Fruit fly (Drosophila melanogaster): ENCODE data around the gene Hers.

Gene Hers

DNA sequence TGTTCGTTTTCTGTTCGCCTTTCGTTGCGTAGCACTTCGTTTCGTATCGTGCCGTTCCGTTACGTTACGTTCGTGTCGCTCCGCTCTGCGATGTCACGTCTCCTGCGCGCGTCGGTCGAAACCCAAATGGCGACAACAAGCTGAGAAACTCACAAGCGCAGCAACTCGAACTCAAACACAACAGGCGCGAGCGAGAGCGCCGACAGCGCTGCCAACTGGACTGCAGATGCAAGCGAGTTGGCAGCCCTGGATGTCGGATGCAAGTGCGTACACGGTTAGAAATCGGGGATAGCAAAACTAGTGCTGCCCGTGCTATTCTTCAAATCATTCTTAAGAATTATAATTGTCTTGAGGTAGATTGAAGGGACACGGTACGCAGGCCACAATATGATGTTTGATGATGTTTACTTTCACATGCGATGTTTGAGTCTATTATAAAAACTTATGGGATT is 17.6 kb upstream of the Hers start (continued):
- TF ChIP-seq Dip3 (GFP tag; optimal IDR thresholded peaks at IDR 0.05) (peak; percentile 60), toy (GFP tag; IDR thresholded peaks at IDR 0.05) (no peak), ap (GFP tag; IDR thresholded peaks at IDR 0.05) (peak; percentile 57), Nf-YC (tag; optimal IDR thresholded peaks at IDR 0.05) (peak; percentile 40), CG8924 (tag; optimal IDR thresholded peaks at IDR 0.05) (peak; percentile 60), trh (GFP tag; optimal IDR thresholded peaks at IDR 0.05) (peak; percentile 56), CG12391 (tag; optimal IDR thresholded peaks at IDR 0.05) (peak; percentile 76), lilli (GFP tag; optimal IDR thresholded peaks at IDR 0.05) (peak; percentile 80), unpg (GFP tag; optimal IDR thresholded peaks at IDR 0.05) (peak; percentile 52), nmo (GFP tag; optimal IDR thresholded peaks at IDR 0.05) (peak; percentile 70), gfzf (GFP tag; optimal IDR thresholded peaks at IDR 0.05) (peak; percentile 20), crc (GFP tag; optimal IDR thresholded peaks at IDR 0.05) (peak; percentile 54), fru (optimal IDR thresholded peaks at IDR 0.05) (no peak), Xrp1 (GFP tag; IDR thresholded peaks at IDR 0.05) (peak; percentile 79), Deaf1 (tag; optimal IDR thresholded peaks at IDR 0.05) (peak; percentile 95), CG10543 (GFP tag; optimal IDR thresholded peaks at IDR 0.05) (peak; percentile 57), amos (GFP tag; IDR thresholded peaks at IDR 0.05; ENCODE audit: partially characterized antibody) (peak; percentile 63), wek (GFP tag; optimal IDR thresholded peaks at IDR 0.05) (peak; percentile 29), CG6854 (GFP tag; optimal IDR thresholded peaks at IDR 0.05) (peak; percentile 23), CG15269 (tag; optimal IDR thresholded peaks at IDR 0.05) (peak; percentile 68), CTCF (GFP tag; optimal IDR thresholded peaks at IDR 0.05) (peak; percentile 31), D19A (tag; optimal IDR thresholded peaks at IDR 0.05) (peak; percentile 40), CG11560 (tag; IDR thresholded peaks at IDR 0.05) (no peak), gro (GFP tag; optimal IDR thresholded peaks at IDR 0.05) (peak; percentile 76), zfh1 (GFP tag; IDR thresholded peaks at IDR 0.05) (peak; percentile 83), Asciz (GFP tag; optimal IDR thresholded peaks at IDR 0.05) (no peak), fd64A (GFP tag; optimal IDR thresholded peaks at IDR 0.05) (peak; percentile 20), CG8944 (GFP tag; optimal IDR thresholded peaks at IDR 0.05) (peak; percentile 73), CG11695 (GFP tag; IDR thresholded peaks at IDR 0.05) (peak; percentile 73), PHDP (tag; optimal IDR thresholded peaks at IDR 0.05) (peak; percentile 47), Ssrp (tag; optimal IDR thresholded peaks at IDR 0.05) (peak; percentile 58), gt (GFP tag; IDR thresholded peaks at IDR 0.05) (no peak; the same call in 1 of the 2 replicates), seq (GFP tag; IDR thresholded peaks at IDR 0.05) (peak; percentile 72), CG3407 (GFP tag; optimal IDR thresholded peaks at IDR 0.05) (peak; percentile 2), CG10959 (GFP tag; IDR thresholded peaks at IDR 0.05) (peak; percentile 43; the same call in 1 of the 2 replicates), Fer3 (tag; optimal IDR thresholded peaks at IDR 0.05) (peak; percentile 45), CG9609 (GFP tag; optimal IDR thresholded peaks at IDR 0.05) (peak; percentile 66), ro (GFP tag; IDR thresholded peaks at IDR 0.05) (0 out of 2 replicates have a peak, but pooled peaks have one; percentile 9), org-1 (GFP tag; optimal IDR thresholded peaks at IDR 0.05) (peak; percentile 63), E2f1 (GFP tag; IDR thresholded peaks at IDR 0.05) (peak; percentile 65), twi (tag; optimal IDR thresholded peaks at IDR 0.05) (peak; percentile 36), Ptx1 (GFP tag; IDR thresholded peaks at IDR 0.05) (peak; percentile 76), stwl (tag; optimal IDR thresholded peaks at IDR 0.05) (peak; percentile 98), slp2 (GFP tag; optimal IDR thresholded peaks at IDR 0.05) (peak; percentile 60), Dad (GFP tag; optimal IDR thresholded peaks at IDR 0.05) (peak; percentile 68), CG1647 (GFP tag; optimal IDR thresholded peaks at IDR 0.05) (peak; percentile 71), CG10147 (GFP tag; optimal IDR thresholded peaks at IDR 0.05) (peak; percentile 35), ash1 (GFP tag; optimal IDR thresholded peaks at IDR 0.05) (peak; percentile 68), NFAT (GFP tag; IDR thresholded peaks at IDR 0.05) (peak; percentile 70), schlank (tag; optimal IDR thresholded peaks at IDR 0.05) (peak; percentile 49), BtbVII (GFP tag; optimal IDR thresholded peaks at IDR 0.05) (peak; percentile 25), sqz (GFP tag; optimal IDR thresholded peaks at IDR 0.05) (no peak)
